Worm (Caenorhabditis elegans) whole organism, young adult: ENCODE data around the gene H35N09.1.

Source experiments
- B0019.2 ChIP-seq: fragments of 200-800 bp; sonication (Bioruptor generic); conservative IDR thresholded peaks from 2 replicates; pipeline ENCODE4 v1.3.6; 2022; ENCODE audit warnings: missing genetic modification reagents, missing genetic modification characterization, missing compliant biosample characterization
- C17E4.6 ChIP-seq: fragments of 200-800 bp; sonication (Bioruptor generic); IDR thresholded peaks from 2 replicates; pipeline ENCODE4 v1.3.6; 2022; ENCODE audit warnings: missing genetic modification reagents, missing genetic modification characterization, missing compliant biosample characterization
- D2030.7 ChIP-seq: fragments of 200-800 bp; sonication (Bioruptor generic); IDR thresholded peaks from 2 replicates; pipeline ENCODE4 v1.3.6; 2022; ENCODE audit warnings: missing genetic modification reagents, missing genetic modification characterization, missing compliant biosample characterization
- F49E8.2 ChIP-seq: sonication (generic microtip); optimal IDR thresholded peaks from 3 replicates; lab custom pipeline; 2017; ENCODE audit warnings: missing genetic modification characterization, mild to moderate bottlenecking, missing compliant biosample characterization, antibody characterized with exemption, moderate library complexity; ENCODE audit not compliant: insufficient read depth
- aptf-2 ChIP-seq: fragments of 200-800 bp; sonication (Bioruptor generic); conservative IDR thresholded peaks from 2 replicates; pipeline ENCODE4 v1.3.6; 2022; ENCODE audit warnings: missing genetic modification reagents, missing genetic modification characterization, missing compliant biosample characterization
- atf-7 ChIP-seq: sonication (generic microtip); optimal IDR thresholded peaks from 2 replicates; lab custom pipeline; 2017; ENCODE audit warnings: mild to moderate bottlenecking, missing genetic modification characterization, missing compliant biosample characterization
- attf-3 ChIP-seq: fragments of 200-800 bp; sonication (Bioruptor generic); conservative IDR thresholded peaks from 2 replicates; pipeline ENCODE4 v1.3.6; 2022; ENCODE audit warnings: missing genetic modification reagents, missing genetic modification characterization, missing compliant biosample characterization
- ccch-3 ChIP-seq: fragments of 200-800 bp; sonication (Bioruptor generic); optimal IDR thresholded peaks from 2 replicates; lab custom pipeline; 2018; ENCODE audit warnings: mild to moderate bottlenecking, missing genetic modification characterization, missing compliant biosample characterization
- cebp-1 ChIP-seq, 2 experiments: fragments of 200-800 bp in 1 of 2; sonication (Bioruptor generic) in 1 of 2; sonication (generic microtip) in 1 of 2; IDR thresholded peaks in 1 of 2; optimal IDR thresholded peaks in 1 of 2; 2 replicates each; pipeline versions ENCODE4 v1.3.6 to Lab custom; 2017 to 2022; ENCODE audit warnings: missing compliant biosample characterization in 2 of 2, missing genetic modification characterization in 2 of 2, mild to moderate bottlenecking in 1 of 2, missing genetic modification reagents in 1 of 2, moderate library complexity in 1 of 2
- ceh-40 ChIP-seq: fragments of 200-800 bp; sonication (Bioruptor generic); IDR thresholded peaks from 2 replicates; pipeline ENCODE4 v1.3.6; 2022; ENCODE audit warnings: missing genetic modification characterization, missing compliant biosample characterization
- ceh-58 ChIP-seq: fragments of 200-800 bp; sonication (Bioruptor generic); IDR thresholded peaks from 2 replicates; pipeline ENCODE4 v1.3.6; 2022; ENCODE audit warnings: missing genetic modification characterization, missing compliant biosample characterization
- dox-1 ChIP-seq: fragments of 200-800 bp; sonication (Bioruptor generic); IDR thresholded peaks from 2 replicates; pipeline ENCODE4 v1.3.6; 2022; ENCODE audit warnings: missing genetic modification reagents, missing genetic modification characterization, missing compliant biosample characterization
- egl-44 ChIP-seq: fragments of 200-800 bp; sonication (Bioruptor generic); IDR thresholded peaks from 2 replicates; pipeline ENCODE4 v1.3.6; 2022; ENCODE audit warnings: missing genetic modification reagents, missing genetic modification characterization, missing compliant biosample characterization
- ets-4 ChIP-seq: fragments of 200-800 bp; sonication (Bioruptor generic); optimal IDR thresholded peaks from 2 replicates; lab custom pipeline; 2018; ENCODE audit warnings: mild to moderate bottlenecking, missing genetic modification characterization, missing compliant biosample characterization
- fkh-3 ChIP-seq: sonication (generic microtip); optimal IDR thresholded peaks from 2 replicates; lab custom pipeline; 2016; ENCODE audit warnings: mild to moderate bottlenecking, missing genetic modification characterization, missing compliant biosample characterization
- gei-17 ChIP-seq: fragments of 200-800 bp; sonication (Bioruptor generic); optimal IDR thresholded peaks from 2 replicates; lab custom pipeline; 2018; ENCODE audit warnings: mild to moderate bottlenecking, missing genetic modification characterization, missing compliant biosample characterization
- hsf-1 ChIP-seq: fragments of 200-800 bp; sonication (Bioruptor generic); IDR thresholded peaks from 2 replicates; pipeline ENCODE4 v1.3.6; 2022; ENCODE audit warnings: missing genetic modification reagents, missing genetic modification characterization, missing compliant biosample characterization
- let-526 ChIP-seq: fragments of 200-800 bp; sonication (Bioruptor generic); IDR thresholded peaks from 2 replicates; pipeline ENCODE4 v1.3.6; 2022; ENCODE audit warnings: missing genetic modification reagents, missing genetic modification characterization, missing compliant biosample characterization
- let-607 ChIP-seq, 2 experiments: fragments of 200-800 bp in 1 of 2; sonication (Bioruptor generic) in 1 of 2; sonication (generic microtip) in 1 of 2; optimal IDR thresholded peaks; 2 replicates each; lab custom pipeline; 2016 to 2018; ENCODE audit warnings: mild to moderate bottlenecking in 2 of 2, missing compliant biosample characterization in 2 of 2, missing genetic modification characterization in 2 of 2, moderate library complexity in 2 of 2, missing genotype in 1 of 2
- lin-26 ChIP-seq: fragments of 200-800 bp; sonication (Bioruptor generic); IDR thresholded peaks from 2 replicates; pipeline ENCODE4 v1.3.6; 2022; ENCODE audit warnings: missing genetic modification reagents, missing genetic modification characterization, missing compliant biosample characterization
- lin-40 ChIP-seq: sonication (generic microtip); optimal IDR thresholded peaks from 2 replicates; lab custom pipeline; 2016; ENCODE audit warnings: missing genetic modification characterization, mild to moderate bottlenecking, missing compliant biosample characterization, missing genotype, missing genetic modification reagents
- madf-10 ChIP-seq: sonication (generic microtip); optimal IDR thresholded peaks from 2 replicates; lab custom pipeline; 2016; ENCODE audit warnings: mild to moderate bottlenecking, missing genetic modification characterization, missing compliant biosample characterization
- madf-6 ChIP-seq: fragments of 200-800 bp; sonication (Bioruptor generic); IDR thresholded peaks from 2 replicates; pipeline ENCODE4 v1.3.6; 2022; ENCODE audit warnings: missing genetic modification reagents, missing genetic modification characterization, missing compliant biosample characterization
- nfya-2 ChIP-seq: fragments of 200-800 bp; sonication (Bioruptor generic); IDR thresholded peaks from 2 replicates; pipeline ENCODE4 v1.3.6; 2022; ENCODE audit warnings: missing genetic modification reagents, missing genetic modification characterization, missing compliant biosample characterization
- nhr-80 ChIP-seq: sonication (generic microtip); optimal IDR thresholded peaks from 2 replicates; lab custom pipeline; 2016; ENCODE audit warnings: missing genetic modification characterization, missing compliant biosample characterization
- pha-4 ChIP-seq: fragments of 150-350 bp; sonication (generic microtip); optimal IDR thresholded peaks from 2 replicates; lab custom pipeline; 2014; ENCODE audit warnings: missing biosample characterization, missing genetic modification reagents, missing genetic modification characterization
- rec-8 ChIP-seq, 2 experiments: sonication (generic microtip); optimal IDR thresholded peaks; 2 replicates each; lab custom pipeline; 2016; ENCODE audit warnings: mild to moderate bottlenecking in 2 of 2, missing genetic modification characterization in 2 of 2, missing genetic modification reagents in 2 of 2, missing genotype in 2 of 2, missing biosample characterization in 1 of 2, missing compliant biosample characterization in 1 of 2, moderate library complexity in 1 of 2
- tbp1 ChIP-seq: fragments of 200-800 bp; sonication (Bioruptor generic); optimal IDR thresholded peaks from 2 replicates; lab custom pipeline; 2018; ENCODE audit warnings: mild to moderate bottlenecking, missing genetic modification characterization, missing compliant biosample characterization
- tlf-1 ChIP-seq: fragments of 200-800 bp; sonication (Bioruptor generic); optimal IDR thresholded peaks from 2 replicates; lab custom pipeline; 2018; ENCODE audit warnings: mild to moderate bottlenecking, missing genetic modification characterization, missing compliant biosample characterization
- unc-130 ChIP-seq: sonication (generic microtip); optimal IDR thresholded peaks from 2 replicates; lab custom pipeline; 2016; ENCODE audit warnings: missing genetic modification reagents, missing genetic modification characterization, missing compliant biosample characterization
- unc-62 ChIP-seq: fragments of 150-350 bp; optimal IDR thresholded peaks from 2 replicates; lab custom pipeline; 2014; ENCODE audit warnings: missing biosample characterization, missing genetic modification reagents, missing genetic modification characterization
- zfh-2 ChIP-seq: fragments of 200-800 bp; sonication (Bioruptor generic); conservative IDR thresholded peaks from 2 replicates; pipeline ENCODE4 v1.3.6; 2022; ENCODE audit warnings: missing genetic modification reagents, missing genetic modification characterization, missing compliant biosample characterization
- ztf-22 ChIP-seq: fragments of 200-800 bp; sonication (Bioruptor generic); optimal IDR thresholded peaks from 2 replicates; lab custom pipeline; 2018; ENCODE audit warnings: mild to moderate bottlenecking, missing genetic modification characterization, moderate library complexity, missing compliant biosample characterization
- ztf-25 ChIP-seq: fragments of 200-800 bp; sonication (Bioruptor generic); IDR thresholded peaks from 2 replicates; pipeline ENCODE4 v1.3.6; 2022; ENCODE audit warnings: missing genetic modification reagents, missing genetic modification characterization, missing compliant biosample characterization

The H35N09.1 gene

ce11 chrX:8567166-8567565 is 38.0 kb upstream of the H35N09.1 start:
- no peak for TF ChIP-seq ceh-58 (GFP tag; lab: Robert Waterston, UW)
- peak; percentile 34 for TF ChIP-seq lin-40 (tag; lab: Kevin White, UChicago)
- TF ChIP-seq nhr-80 (tag; lab: Kevin White, UChicago), result peak; percentile 79
- no peak for TF ChIP-seq egl-44 (GFP tag; lab: Robert Waterston, UW)
- TF ChIP-seq pha-4 (tag; lab: Kevin White, UChicago), result peak; percentile 12
- TF ChIP-seq unc-62, result peak; percentile 89
- peak; percentile 99 for TF ChIP-seq ets-4 (GFP tag; lab: Kevin White, UChicago)
- peak; percentile 45 to 55 for TF ChIP-seq let-607 (tag; optimal IDR thresholded peaks at IDR 0.05; lab: Kevin White, UChicago)
- TF ChIP-seq tbp1 (GFP tag; lab: Kevin White, UChicago), result peak; percentile 20
- TF ChIP-seq atf-7, result peak; percentile 24
- TF ChIP-seq unc-130 (GFP tag; lab: Kevin White, UChicago), result no peak

ce11 chrX:8567823-8568314 is 37.3 kb upstream of the H35N09.1 start:
- no peak for TF ChIP-seq ceh-40 (GFP tag; lab: Robert Waterston, UW)
- no peak for TF ChIP-seq madf-10 (tag; lab: Kevin White, UChicago)
- no peak for TF ChIP-seq fkh-3 (tag; lab: Kevin White, UChicago)
- TF ChIP-seq cebp-1 (GFP tag; IDR thresholded peaks at IDR 0.05; lab: Robert Waterston, UW), result no peak
- no peak for TF ChIP-seq cebp-1 (tag; optimal IDR thresholded peaks at IDR 0.05; lab: Kevin White, UChicago)
- no peak for TF ChIP-seq ccch-3 (GFP tag; lab: Kevin White, UChicago)
- TF ChIP-seq let-526 (GFP tag; lab: Robert Waterston, UW), result no peak
- TF ChIP-seq zfh-2 (GFP tag; lab: Robert Waterston, UW), result no peak
- no peak for TF ChIP-seq hsf-1 (GFP tag; lab: Robert Waterston, UW)
- TF ChIP-seq D2030.7, result no peak
- TF ChIP-seq C17E4.6 (GFP tag; lab: Robert Waterston, UW), result no peak
- no peak for TF ChIP-seq rec-8 (tag; optimal IDR thresholded peaks at IDR 0.05; lab: Kevin White, UChicago)
- TF ChIP-seq aptf-2 (GFP tag; lab: Robert Waterston, UW), result no peak
- no peak for TF ChIP-seq F49E8.2 (tag; lab: Kevin White, UChicago)
- no peak for TF ChIP-seq attf-3
- TF ChIP-seq lin-26 (GFP tag; lab: Robert Waterston, UW), result no peak
- no peak for TF ChIP-seq ztf-25 (GFP tag; lab: Robert Waterston, UW)
- no peak for TF ChIP-seq nfya-2 (GFP tag; lab: Robert Waterston, UW)
- no peak for TF ChIP-seq B0019.2
- no peak for TF ChIP-seq gei-17 (GFP tag; lab: Kevin White, UChicago)
- TF ChIP-seq ztf-22, result no peak

ce11 chrX:8568423-8568903 is 36.7 kb upstream of the H35N09.1 start:
- TF ChIP-seq let-607 (tag; optimal IDR thresholded peaks at IDR 0.05; lab: Kevin White, UChicago) (peak in 1 of 2 experiments; percentile 23), atf-7 (peak; percentile 4), madf-6 (GFP tag; lab: Robert Waterston, UW) (no peak), dox-1 (GFP tag; lab: Robert Waterston, UW) (peak; percentile 73), nhr-80 (tag; lab: Kevin White, UChicago) (peak; percentile 90), D2030.7 (no peak), tlf-1 (GFP tag; lab: Kevin White, UChicago) (no peak), ets-4 (GFP tag; lab: Kevin White, UChicago) (peak; percentile 78)
